Fruit fly (Drosophila melanogaster) whole organism, pupa: Measurements from ENCODE around the gene CG10802.

Experiments
- CG10348 ChIP-seq: fragments of 200-800 bp; sonication (Bioruptor generic); IDR thresholded peaks from 2 replicates; pipeline ENCODE4 v1.3.6; 2022; ENCODE audit warnings: missing biosample characterization, missing genetic modification characterization
- CG12605 ChIP-seq: fragments of 200-800 bp; sonication (Bioruptor generic); IDR thresholded peaks from 2 replicates; pipeline ENCODE4 v1.3.6; 2022; ENCODE audit warnings: missing biosample characterization, missing genetic modification characterization
- CG13204 ChIP-seq: fragments of 200-800 bp; sonication (Bioruptor generic); optimal IDR thresholded peaks from 2 replicates; lab custom pipeline; 2018; ENCODE audit warnings: missing biosample characterization, mild to moderate bottlenecking, missing genetic modification characterization, moderate library complexity
- CG14655 ChIP-seq: fragments of 200-800 bp; sonication (Bioruptor generic); optimal IDR thresholded peaks from 3 replicates; lab custom pipeline; 2017; ENCODE audit warnings: mild to moderate bottlenecking, missing biosample characterization, missing genetic modification reagents, missing genetic modification characterization
- CG15710 ChIP-seq: fragments of 200-800 bp; sonication (Bioruptor generic); optimal IDR thresholded peaks from 2 replicates; lab custom pipeline; 2018; ENCODE audit warnings: missing biosample characterization, mild to moderate bottlenecking, missing genetic modification characterization, moderate library complexity
- CG17806 ChIP-seq: fragments of 200-800 bp; sonication (Bioruptor generic); optimal IDR thresholded peaks from 2 replicates; lab custom pipeline; 2018; ENCODE audit warnings: missing biosample characterization, mild to moderate bottlenecking, missing genetic modification characterization, moderate library complexity
- CG32121 ChIP-seq: fragments of 200-800 bp; sonication (Bioruptor generic); IDR thresholded peaks from 2 replicates; pipeline ENCODE4 v1.3.6; 2022; ENCODE audit warnings: missing biosample characterization, missing genetic modification characterization
- CG34367 ChIP-seq: fragments of 200-800 bp; sonication (Bioruptor generic); optimal IDR thresholded peaks from 2 replicates; lab custom pipeline; 2018; ENCODE audit warnings: missing biosample characterization, mild to moderate bottlenecking, missing genetic modification characterization
- CG4496 ChIP-seq: fragments of 200-800 bp; sonication (Bioruptor generic); IDR thresholded peaks from 3 replicates; pipeline ENCODE4 v1.3.6; 2022; ENCODE audit warnings: missing biosample characterization, missing genetic modification characterization
- CG8159 ChIP-seq: fragments of 200-800 bp; sonication (Bioruptor generic); optimal IDR thresholded peaks from 3 replicates; lab custom pipeline; 2018; ENCODE audit warnings: missing biosample characterization, mild to moderate bottlenecking, missing genetic modification characterization, moderate library complexity
- CG8301 ChIP-seq: fragments of 200-800 bp; sonication (Bioruptor generic); optimal IDR thresholded peaks from 2 replicates; lab custom pipeline; 2018; ENCODE audit warnings: missing biosample characterization, mild to moderate bottlenecking, missing genetic modification characterization
- CG9948 ChIP-seq: fragments of 200-800 bp; sonication (Bioruptor generic); optimal IDR thresholded peaks from 2 replicates; lab custom pipeline; 2018; ENCODE audit warnings: missing biosample characterization, mild to moderate bottlenecking, missing genetic modification characterization, moderate library complexity
- D1 ChIP-seq: fragments of 200-800 bp; sonication (Bioruptor generic); optimal IDR thresholded peaks from 2 replicates; lab custom pipeline; 2018; ENCODE audit warnings: missing biosample characterization, mild to moderate bottlenecking, missing genetic modification characterization, moderate library complexity
- EcR ChIP-seq: fragments of 200-800 bp; sonication (Bioruptor generic); optimal IDR thresholded peaks from 3 replicates; lab custom pipeline; 2019; ENCODE audit warnings: missing biosample characterization, missing genetic modification characterization, mild to moderate bottlenecking, moderate library complexity, missing genetic modification reagents
- Ets98B ChIP-seq: fragments of 200-800 bp; sonication (Bioruptor generic); IDR thresholded peaks from 2 replicates; pipeline ENCODE4 v1.3.6; 2022; ENCODE audit warnings: missing biosample characterization, missing genetic modification characterization
- Pif1A ChIP-seq: fragments of 200-800 bp; sonication (Bioruptor generic); optimal IDR thresholded peaks from 3 replicates; lab custom pipeline; 2016; ENCODE audit warnings: missing biosample characterization, missing genetic modification characterization
- Pif1B ChIP-seq: fragments of 200-800 bp; sonication (Bioruptor generic); optimal IDR thresholded peaks from 3 replicates; lab custom pipeline; 2016; ENCODE audit warnings: missing biosample characterization, missing genetic modification characterization
- Snoo ChIP-seq: fragments of 200-800 bp; sonication (Bioruptor generic); optimal IDR thresholded peaks from 3 replicates; lab custom pipeline; 2017; ENCODE audit warnings: missing biosample characterization, mild to moderate bottlenecking, missing genetic modification characterization, inconsistent platforms
- fd96Ca ChIP-seq: fragments of 200-800 bp; sonication (Bioruptor generic); IDR thresholded peaks from 3 replicates; pipeline ENCODE4 v1.3.6; 2022; ENCODE audit warnings: missing biosample characterization, missing genetic modification characterization
- gl ChIP-seq: fragments of 200-800 bp; sonication (Bioruptor generic); optimal IDR thresholded peaks from 2 replicates; lab custom pipeline; 2018; ENCODE audit warnings: missing biosample characterization, mild to moderate bottlenecking, missing genetic modification characterization
- rn ChIP-seq: fragments of 200-800 bp; sonication (Bioruptor generic); IDR thresholded peaks from 2 replicates; pipeline ENCODE4 v1.3.6; 2022; ENCODE audit warnings: missing biosample characterization, missing genetic modification characterization

The CG10802 gene

dm6 chrX:3440506-3440905, 42.3 kb upstream of the CG10802 start:
- TF ChIP-seq Pif1B (GFP tag; lab: Kevin White, UChicago) (no peak), rn (GFP tag; lab: Robert Waterston, UW) (no peak), Pif1A (GFP tag; lab: Kevin White, UChicago) (no peak), gl (no peak), EcR (GFP tag; lab: Kevin White, UChicago) (no peak), CG32121 (GFP tag; lab: Robert Waterston, UW) (peak; percentile 52), Snoo (tag; lab: Kevin White, UChicago) (no peak), CG17806 (no peak), CG15710 (no peak), CG14655 (no peak), CG4496 (GFP tag; lab: Robert Waterston, UW) (0 out of 3 replicates have a peak, but pooled peaks have one; percentile 30), CG8301 (tag; lab: Kevin White, UChicago) (no peak), CG9948 (tag; lab: Kevin White, UChicago) (no peak), Ets98B (no peak; the same call in 1 of the 2 replicates), CG12605 (GFP tag; lab: Robert Waterston, UW) (no peak), CG13204 (no peak), fd96Ca (GFP tag; lab: Robert Waterston, UW) (no peak), CG8159 (tag; lab: Kevin White, UChicago) (no peak)

dm6 chrX:3442543-3443207, 40.1 kb upstream of the CG10802 start:
- TF ChIP-seq CG34367 (tag; lab: Kevin White, UChicago) (no peak), Snoo (tag; lab: Kevin White, UChicago) (no peak), CG12605 (GFP tag; lab: Robert Waterston, UW) (no peak), CG32121 (GFP tag; lab: Robert Waterston, UW) (no peak)

dm6 chrX:3443902-3444301, 38.9 kb upstream of the CG10802 start:
- TF ChIP-seq CG10348 (GFP tag; lab: Robert Waterston, UW) (no peak), Snoo (tag; lab: Kevin White, UChicago) (no peak), Ets98B (no peak), CG13204 (no peak), Pif1A (GFP tag; lab: Kevin White, UChicago) (no peak), CG8159 (tag; lab: Kevin White, UChicago) (no peak), CG17806 (no peak), CG4496 (GFP tag; lab: Robert Waterston, UW) (no peak), rn (GFP tag; lab: Robert Waterston, UW) (no peak), CG12605 (GFP tag; lab: Robert Waterston, UW) (no peak), fd96Ca (GFP tag; lab: Robert Waterston, UW) (no peak), CG9948 (tag; lab: Kevin White, UChicago) (no peak), CG14655 (no peak), D1 (no peak), CG8301 (tag; lab: Kevin White, UChicago) (no peak), EcR (GFP tag; lab: Kevin White, UChicago) (no peak), gl (no peak), Pif1B (GFP tag; lab: Kevin White, UChicago) (no peak), CG32121 (GFP tag; lab: Robert Waterston, UW) (no peak)

dm6 chrX:3444800-3445199, 38.0 kb upstream of the CG10802 start:
- TF ChIP-seq CG15710 (no peak), EcR (GFP tag; lab: Kevin White, UChicago) (no peak), CG4496 (GFP tag; lab: Robert Waterston, UW) (no peak), fd96Ca (GFP tag; lab: Robert Waterston, UW) (no peak), CG13204 (no peak), Pif1B (GFP tag; lab: Kevin White, UChicago) (no peak), Snoo (tag; lab: Kevin White, UChicago) (peak; percentile 7)
- TF ChIP-seq, all 21 proteins: peak for 1

dm6 chrX:3446157-3446556, 36.6 kb upstream of the CG10802 start:
- TF ChIP-seq CG9948 (tag; lab: Kevin White, UChicago): no peak
- no peak for TF ChIP-seq Pif1A (GFP tag; lab: Kevin White, UChicago)
- no peak for TF ChIP-seq CG32121 (GFP tag; lab: Robert Waterston, UW)
- TF ChIP-seq gl: no peak
- no peak for TF ChIP-seq CG10348 (GFP tag; lab: Robert Waterston, UW)
- no peak for TF ChIP-seq rn (GFP tag; lab: Robert Waterston, UW)
- TF ChIP-seq CG8159 (tag; lab: Kevin White, UChicago): no peak
- TF ChIP-seq EcR (GFP tag; lab: Kevin White, UChicago): no peak
- no peak for TF ChIP-seq CG4496 (GFP tag; lab: Robert Waterston, UW)
- no peak for TF ChIP-seq fd96Ca (GFP tag; lab: Robert Waterston, UW)
- TF ChIP-seq CG34367 (tag; lab: Kevin White, UChicago): no peak
- no peak for TF ChIP-seq Ets98B
- TF ChIP-seq CG8301 (tag; lab: Kevin White, UChicago): no peak
- TF ChIP-seq CG12605 (GFP tag; lab: Robert Waterston, UW): no peak
- no peak for TF ChIP-seq CG13204
- TF ChIP-seq CG17806: no peak
- TF ChIP-seq D1: no peak

dm6 chrX:3446650-3447049, 36.1 kb upstream of the CG10802 start:
- TF ChIP-seq CG12605 (GFP tag; lab: Robert Waterston, UW) (peak; percentile 22; the same call in 1 of the 2 replicates), CG15710 (no peak), CG32121 (GFP tag; lab: Robert Waterston, UW) (no peak), EcR (GFP tag; lab: Kevin White, UChicago) (no peak), CG9948 (tag; lab: Kevin White, UChicago) (no peak), CG34367 (tag; lab: Kevin White, UChicago) (no peak), Ets98B (peak; percentile 15; the same call in 1 of the 2 replicates), CG4496 (GFP tag; lab: Robert Waterston, UW) (no peak), CG13204 (no peak), CG14655 (no peak)
